Worm (Caenorhabditis elegans): ENCODE results near the gene rpb-9.
A peak's percentile ranks its signal among the peaks of the same experiment; 100 is the strongest.

- TF ChIP-seq let-526 (GFP tag; IDR thresholded peaks at IDR 0.05) (no peak), cebp-1 (GFP tag; IDR thresholded peaks at IDR 0.05) (no peak), cebp-1 (tag; optimal IDR thresholded peaks at IDR 0.05) (peak; percentile 46), madf-6 (GFP tag; IDR thresholded peaks at IDR 0.05) (no peak), Y67H2A.10 (GFP tag; conservative IDR thresholded peaks at IDR 0.05) (no peak), F23B12.7 (tag; optimal IDR thresholded peaks at IDR 0.05; ENCODE audit: insufficient read depth) (peak; percentile 10), somi-1 (GFP tag; optimal IDR thresholded peaks at IDR 0.05) (no peak), F10E7.11 (tag; optimal IDR thresholded peaks at IDR 0.05) (no peak), Y95B8A.8 (GFP tag; IDR thresholded peaks at IDR 0.05) (no peak), egl-44 (GFP tag; IDR thresholded peaks at IDR 0.05) (no peak), nfya-1 (tag; optimal IDR thresholded peaks at IDR 0.05; ENCODE audit: borderline replicate concordance, insufficient read depth) (no peak), unc-62 (GFP tag; optimal IDR thresholded peaks at IDR 0.05) (no peak)
These were observed 28.6 kb downstream of the rpb-9 start, which contains the start of the genes natb-1 and abhd-12 for ce11 chrV:7983381-7984052.

All from whole organism, young adult.